Fruit fly (Drosophila melanogaster) whole organism, prepupa: ENCODE data around the gene CCAP.
A peak's percentile ranks its signal among the peaks of the same experiment; 100 is the strongest.

ENCODE experiments used
- Blimp-1 ChIP-seq: fragments of 200-800 bp; sonication (Bioruptor generic); optimal IDR thresholded peaks from 3 replicates; lab custom pipeline; 2017; ENCODE audit warnings: missing biosample characterization, missing genetic modification characterization, mild to moderate bottlenecking, moderate library complexity, missing genetic modification reagents
- CG10631 ChIP-seq: fragments of 200-800 bp; sonication (Bioruptor generic); optimal IDR thresholded peaks from 2 replicates; lab custom pipeline; 2016; ENCODE audit warnings: missing biosample characterization, missing genetic modification characterization
- CG10669 ChIP-seq: fragments of 200-800 bp; sonication (Bioruptor generic); optimal IDR thresholded peaks from 3 replicates; lab custom pipeline; 2018; ENCODE audit warnings: missing biosample characterization, mild to moderate bottlenecking, missing genetic modification characterization, moderate library complexity
- CG11762 ChIP-seq: fragments of 200-800 bp; sonication (Bioruptor generic); optimal IDR thresholded peaks from 3 replicates; lab custom pipeline; 2016; ENCODE audit warnings: missing biosample characterization, missing genetic modification characterization; ENCODE audit not compliant: insufficient read depth
- CG11902 ChIP-seq: fragments of 200-800 bp; sonication (Bioruptor generic); optimal IDR thresholded peaks from 3 replicates; lab custom pipeline; 2016; ENCODE audit warnings: missing biosample characterization, missing genetic modification characterization
- CG15336 ChIP-seq: fragments of 200-800 bp; sonication (Bioruptor generic); IDR thresholded peaks from 2 replicates; pipeline ENCODE4 v1.3.6; 2022; ENCODE audit warnings: missing biosample characterization, missing genetic modification characterization
- CG1621 ChIP-seq: fragments of 200-800 bp; sonication (Bioruptor generic); optimal IDR thresholded peaks from 3 replicates; lab custom pipeline; 2018; ENCODE audit warnings: missing biosample characterization, mild to moderate bottlenecking, missing genetic modification characterization
- CG16779 ChIP-seq: fragments of 200-800 bp; sonication (Bioruptor generic); optimal IDR thresholded peaks from 3 replicates; lab custom pipeline; 2017; ENCODE audit warnings: missing biosample characterization, mild to moderate bottlenecking, missing genetic modification characterization
- CG3032 ChIP-seq: fragments of 200-800 bp; optimal IDR thresholded peaks from 2 replicates; lab custom pipeline; 2019; ENCODE audit warnings: missing biosample characterization, mild to moderate bottlenecking, missing genetic modification characterization, moderate library complexity
- CG31627 ChIP-seq: fragments of 200-800 bp; sonication (Bioruptor generic); optimal IDR thresholded peaks from 3 replicates; lab custom pipeline; 2016; ENCODE audit warnings: missing biosample characterization, missing genetic modification characterization
- CG32006 ChIP-seq: fragments of 200-800 bp; sonication (Bioruptor generic); optimal IDR thresholded peaks from 3 replicates; lab custom pipeline; 2017; ENCODE audit warnings: missing biosample characterization, mild to moderate bottlenecking, missing genetic modification characterization
- CG34406 ChIP-seq: fragments of 200-800 bp; sonication (Bioruptor generic); optimal IDR thresholded peaks from 3 replicates; lab custom pipeline; 2016; ENCODE audit warnings: missing biosample characterization, missing genetic modification characterization
- CG4318 ChIP-seq: fragments of 200-800 bp; sonication (Bioruptor generic); optimal IDR thresholded peaks from 3 replicates; lab custom pipeline; 2017; ENCODE audit warnings: missing biosample characterization, mild to moderate bottlenecking, missing genetic modification characterization
- CG6276 ChIP-seq: fragments of 200-800 bp; sonication (Bioruptor generic); optimal IDR thresholded peaks from 2 replicates; lab custom pipeline; 2017; ENCODE audit warnings: missing biosample characterization, mild to moderate bottlenecking, missing genetic modification characterization
- CG6854 ChIP-seq: fragments of 200-800 bp; sonication (Bioruptor generic); optimal IDR thresholded peaks from 2 replicates; lab custom pipeline; 2017; ENCODE audit warnings: missing biosample characterization, mild to moderate bottlenecking, missing genetic modification characterization
- CG7368 ChIP-seq: fragments of 200-800 bp; sonication (Bioruptor generic); optimal IDR thresholded peaks from 3 replicates; lab custom pipeline; 2016; ENCODE audit warnings: missing biosample characterization, missing genetic modification characterization
- CG8119 ChIP-seq: fragments of 200-800 bp; sonication (Bioruptor generic); IDR thresholded peaks from 3 replicates; pipeline ENCODE4 v1.3.6; 2022; ENCODE audit warnings: missing biosample characterization, missing genetic modification characterization
- CG8319 ChIP-seq: fragments of 200-800 bp; sonication (Bioruptor generic); optimal IDR thresholded peaks from 3 replicates; lab custom pipeline; 2016; ENCODE audit warnings: missing biosample characterization, missing genetic modification characterization
- CG9139 ChIP-seq: fragments of 200-800 bp; sonication (Bioruptor generic); optimal IDR thresholded peaks from 3 replicates; lab custom pipeline; 2017; ENCODE audit warnings: missing biosample characterization, mild to moderate bottlenecking, missing genetic modification characterization
- Eip75B ChIP-seq: fragments of 200-800 bp; sonication (Bioruptor generic); optimal IDR thresholded peaks from 3 replicates; lab custom pipeline; 2016; ENCODE audit warnings: missing biosample characterization, missing genetic modification characterization
- Eip78C ChIP-seq: fragments of 200-800 bp; sonication (Bioruptor generic); peaks from one replicate; lab custom pipeline; 2016; ENCODE audit warnings: missing biosample characterization, missing genetic modification characterization
- Eip93F ChIP-seq: fragments of 200-800 bp; sonication (Bioruptor generic); optimal IDR thresholded peaks from 2 replicates; lab custom pipeline; 2016; ENCODE audit warnings: missing biosample characterization, mild to moderate bottlenecking, missing genetic modification characterization
- Ets21C ChIP-seq: fragments of 200-800 bp; sonication (Bioruptor generic); optimal IDR thresholded peaks from 3 replicates; lab custom pipeline; 2016; ENCODE audit warnings: missing biosample characterization, missing genetic modification characterization
- Ets96B ChIP-seq: fragments of 200-800 bp; optimal IDR thresholded peaks from 2 replicates; lab custom pipeline; 2019; ENCODE audit warnings: missing biosample characterization, mild to moderate bottlenecking, missing genetic modification characterization, moderate library complexity
- Gug ChIP-seq: fragments of 200-800 bp; sonication (Bioruptor generic); IDR thresholded peaks from 2 replicates; pipeline ENCODE4 v1.3.6; 2022; ENCODE audit warnings: missing biosample characterization, missing genetic modification characterization
- Hr4 ChIP-seq: fragments of 200-800 bp; sonication (Bioruptor generic); optimal IDR thresholded peaks from 3 replicates; lab custom pipeline; 2016; ENCODE audit warnings: missing biosample characterization, missing genetic modification characterization
- Lpt ChIP-seq: fragments of 200-800 bp; sonication (Bioruptor generic); optimal IDR thresholded peaks from 3 replicates; lab custom pipeline; 2016; ENCODE audit warnings: missing biosample characterization, missing genetic modification characterization
- Met ChIP-seq: fragments of 200-800 bp; sonication (Bioruptor generic); optimal IDR thresholded peaks from 3 replicates; lab custom pipeline; 2016; ENCODE audit warnings: missing biosample characterization, missing genetic modification characterization
- OdsH ChIP-seq: fragments of 200-800 bp; sonication (Bioruptor generic); optimal IDR thresholded peaks from 3 replicates; lab custom pipeline; 2016; ENCODE audit warnings: missing biosample characterization, missing genetic modification characterization
- Smox ChIP-seq: fragments of 200-800 bp; sonication (Bioruptor generic); optimal IDR thresholded peaks from 3 replicates; lab custom pipeline; 2016; ENCODE audit warnings: missing biosample characterization, missing genetic modification characterization
- Sox102F ChIP-seq: fragments of 200-800 bp; sonication (Bioruptor generic); optimal IDR thresholded peaks from 2 replicates; lab custom pipeline; 2016; ENCODE audit warnings: missing biosample characterization, mild to moderate bottlenecking, missing genetic modification characterization
- Sox15 ChIP-seq: fragments of 200-800 bp; sonication (Bioruptor generic); optimal IDR thresholded peaks from 3 replicates; lab custom pipeline; 2016; ENCODE audit warnings: missing biosample characterization, missing genetic modification characterization
- achi ChIP-seq: fragments of 200-800 bp; sonication (Bioruptor generic); optimal IDR thresholded peaks from 3 replicates; lab custom pipeline; 2016; ENCODE audit warnings: missing biosample characterization, missing genetic modification characterization
- acj6 ChIP-seq: fragments of 200-800 bp; sonication (Bioruptor generic); optimal IDR thresholded peaks from 3 replicates; lab custom pipeline; 2016; ENCODE audit warnings: missing biosample characterization, missing genetic modification characterization
- dac ChIP-seq: fragments of 200-800 bp; sonication (Bioruptor generic); optimal IDR thresholded peaks from 2 replicates; lab custom pipeline; 2017; ENCODE audit warnings: missing biosample characterization, mild to moderate bottlenecking, missing genetic modification characterization
- dsx ChIP-seq: fragments of 200-800 bp; optimal IDR thresholded peaks from 3 replicates; lab custom pipeline; 2019; ENCODE audit warnings: missing biosample characterization, mild to moderate bottlenecking, missing genetic modification characterization, moderate library complexity; ENCODE audit not compliant: poor library complexity, severe bottlenecking
- eg ChIP-seq: fragments of 200-800 bp; sonication (Bioruptor generic); IDR thresholded peaks from 3 replicates; pipeline ENCODE4 v1.3.6; 2022; ENCODE audit warnings: missing biosample characterization, missing genetic modification characterization
- fd85E ChIP-seq: fragments of 200-800 bp; sonication (Bioruptor generic); optimal IDR thresholded peaks from 3 replicates; lab custom pipeline; 2016; ENCODE audit warnings: missing biosample characterization, missing genetic modification characterization
- fkh ChIP-seq: fragments of 200-800 bp; sonication (Bioruptor generic); optimal IDR thresholded peaks from 3 replicates; lab custom pipeline; 2017; ENCODE audit warnings: missing biosample characterization, mild to moderate bottlenecking, missing genetic modification characterization, moderate library complexity
- lz ChIP-seq: fragments of 200-800 bp; sonication (Bioruptor generic); optimal IDR thresholded peaks from 3 replicates; lab custom pipeline; 2016; ENCODE audit warnings: missing biosample characterization, missing genetic modification characterization
- net ChIP-seq: fragments of 200-800 bp; sonication (Bioruptor generic); optimal IDR thresholded peaks from 3 replicates; lab custom pipeline; 2016; ENCODE audit warnings: missing biosample characterization, missing genetic modification characterization
- salr ChIP-seq, 2 experiments: fragments of 200-800 bp; sonication (Bioruptor generic); optimal IDR thresholded peaks; 3 replicates each; lab custom pipeline; 2016 to 2018; ENCODE audit warnings: missing biosample characterization in 2 of 2, missing genetic modification characterization in 2 of 2, mild to moderate bottlenecking in 1 of 2
- spab ChIP-seq: fragments of 200-800 bp; sonication (Bioruptor generic); optimal IDR thresholded peaks from 2 replicates; lab custom pipeline; 2017; ENCODE audit warnings: missing biosample characterization, mild to moderate bottlenecking, missing genetic modification characterization, missing genetic modification reagents
- svp ChIP-seq: fragments of 200-800 bp; sonication (Bioruptor generic); peaks from one replicate; lab custom pipeline; 2016; ENCODE audit warnings: missing biosample characterization, missing genetic modification characterization
- topi ChIP-seq: fragments of 200-800 bp; sonication (Bioruptor generic); optimal IDR thresholded peaks from 3 replicates; lab custom pipeline; 2016; ENCODE audit warnings: missing biosample characterization, missing genetic modification characterization
- vri ChIP-seq: fragments of 200-800 bp; sonication (Bioruptor generic); optimal IDR thresholded peaks from 3 replicates; lab custom pipeline; 2016; ENCODE audit warnings: missing biosample characterization, mild to moderate bottlenecking, missing genetic modification characterization

Gene CCAP

dm6 chr3R:22726031-22726770, 24.3 kb upstream of the CCAP start, which contains the start of gene RNF220 (continued):
- TF ChIP-seq OdsH (peak; percentile 49), CG1621 (tag; lab: Kevin White, UChicago) (no peak), eg (GFP tag; lab: Robert Waterston, UW) (peak; percentile 67; the same call in 2 of the 3 replicates), CG16779 (no peak), CG3032 (peak; percentile 15), CG32006 (GFP tag; lab: Kevin White, UChicago) (peak; percentile 48), CG15336 (GFP tag; lab: Robert Waterston, UW) (0 out of 2 replicates have a peak, but pooled peaks have one; percentile 24)
- TF ChIP-seq, all 60 proteins: peak for 22

DNA sequence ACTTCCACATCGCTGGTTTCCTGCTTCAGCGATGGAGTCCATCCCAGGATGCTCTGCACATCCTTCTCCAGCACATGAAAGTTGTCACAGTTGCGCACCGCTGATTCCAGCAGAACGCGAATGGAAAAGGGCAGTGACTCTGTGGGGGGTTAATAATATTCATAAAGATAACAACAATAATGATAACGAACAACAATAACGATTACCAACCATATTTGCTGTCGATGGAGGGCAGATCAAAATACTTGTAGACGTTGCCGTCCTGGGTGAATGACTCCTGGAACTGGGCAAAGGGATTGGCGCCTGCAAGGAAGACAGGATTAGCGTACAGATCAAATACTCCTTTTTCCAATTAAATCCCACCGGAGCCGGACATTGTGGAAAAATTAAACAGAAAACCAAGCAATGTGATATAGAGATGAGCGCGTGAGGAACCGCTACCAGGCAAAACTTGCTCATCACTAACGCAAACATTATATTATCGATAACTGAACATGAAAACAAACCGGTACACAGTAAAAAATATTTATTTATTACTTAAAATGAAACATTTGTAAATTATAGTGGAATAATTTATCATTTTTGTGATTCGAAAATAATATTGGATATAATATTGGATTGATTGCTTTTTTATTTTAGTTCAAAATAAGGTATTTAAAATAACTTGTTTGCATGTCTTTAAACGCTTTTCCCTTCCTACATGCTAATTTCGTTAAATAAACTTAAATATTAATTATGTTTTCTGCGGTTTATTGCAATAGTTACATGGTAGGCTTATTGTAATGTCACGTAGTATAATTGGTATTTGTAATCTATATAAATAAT, 22.5 kb upstream of the CCAP start, which contains the start of gene Irp-1A:
TSS of gene Irp-1A (minus strand) at position 439 of the 825 bp plus-strand sequence.
- TF ChIP-seq Smox (GFP tag; lab: Kevin White, UChicago) (peak; percentile 62), Met (GFP tag; lab: Kevin White, UChicago) (peak; percentile 46), Ets96B (peak; percentile 80), OdsH (peak; percentile 71), CG11762 (GFP tag; lab: Kevin White, UChicago) (peak; percentile 47), Blimp-1 (GFP tag; lab: Kevin White, UChicago) (no peak), acj6 (GFP tag; lab: Kevin White, UChicago) (peak; percentile 51), Ets21C (GFP tag; lab: Kevin White, UChicago) (no peak), achi (GFP tag; lab: Kevin White, UChicago) (peak; percentile 52), Sox15 (GFP tag; lab: Kevin White, UChicago) (peak; percentile 1), vri (GFP tag; lab: Kevin White, UChicago) (peak; percentile 54), CG10669 (GFP tag; lab: Kevin White, UChicago) (peak; percentile 46), topi (GFP tag; lab: Kevin White, UChicago) (peak; percentile 47), CG6276 (GFP tag; lab: Kevin White, UChicago) (peak; percentile 40), net (GFP tag; lab: Kevin White, UChicago) (peak; percentile 55), salr (GFP tag; optimal IDR thresholded peaks at IDR 0.05; lab: Kevin White, UChicago) (peak in 1 of 2 experiments; percentile 24), CG10631 (GFP tag; lab: Kevin White, UChicago) (peak; percentile 71), Hr4 (GFP tag; lab: Kevin White, UChicago) (peak; percentile 54), Gug (GFP tag; lab: Robert Waterston, UW) (peak; percentile 66), Sox102F (GFP tag; lab: Kevin White, UChicago) (peak; percentile 52), CG11902 (GFP tag; lab: Kevin White, UChicago) (no peak), lz (GFP tag; lab: Kevin White, UChicago) (peak; percentile 47), Lpt (GFP tag; lab: Kevin White, UChicago) (peak; percentile 54), eg (GFP tag; lab: Robert Waterston, UW) (peak; percentile 84; the same call in 2 of the 3 replicates), Eip75B (peak; percentile 46), spab (GFP tag; lab: Kevin White, UChicago) (no peak), dac (GFP tag; lab: Kevin White, UChicago) (no peak), Eip78C (GFP tag; lab: Kevin White, UChicago) (peak; percentile 89), CG32006 (GFP tag; lab: Kevin White, UChicago) (peak; percentile 62), dsx (peak; percentile 78), CG8319 (GFP tag; lab: Kevin White, UChicago) (peak; percentile 2), CG4318 (GFP tag; lab: Kevin White, UChicago) (no peak), Eip93F (peak; percentile 10), CG7368 (GFP tag; lab: Kevin White, UChicago) (peak; percentile 49), CG9139 (GFP tag; lab: Kevin White, UChicago) (peak; percentile 18), CG6854 (GFP tag; lab: Kevin White, UChicago) (no peak), CG31627 (GFP tag; lab: Kevin White, UChicago) (peak; percentile 32), CG8119 (GFP tag; lab: Robert Waterston, UW) (peak; percentile 80), fd85E (GFP tag; lab: Kevin White, UChicago) (peak; percentile 0), CG16779 (no peak), CG15336 (GFP tag; lab: Robert Waterston, UW) (peak; percentile 88), fkh (GFP tag; lab: Kevin White, UChicago) (peak; percentile 98), CG34406 (GFP tag; lab: Kevin White, UChicago) (peak; percentile 71), svp (GFP tag; lab: Kevin White, UChicago) (peak; percentile 97)
